Fruit fly (Drosophila melanogaster) whole organism, embryonic: Measurements from ENCODE around the gene CG7227.

Experiments used
- Blimp-1 ChIP-seq: fragments of 200-800 bp; sonication (Bioruptor generic); optimal IDR thresholded peaks from 3 replicates; lab custom pipeline; 2018; ENCODE audit warnings: missing biosample characterization, missing genetic modification characterization, mild to moderate bottlenecking, moderate library complexity, missing genetic modification reagents
- Bteb2 ChIP-seq: fragments of 200-800 bp; sonication (Bioruptor generic); optimal IDR thresholded peaks from 2 replicates; lab custom pipeline; 2016; ENCODE audit warnings: missing biosample characterization, missing genetic modification characterization
- CG10209 ChIP-seq: fragments of 200-800 bp; sonication (Bioruptor generic); optimal IDR thresholded peaks from 3 replicates; lab custom pipeline; 2017; ENCODE audit warnings: missing biosample characterization, mild to moderate bottlenecking, missing genetic modification characterization, missing genetic modification reagents
- CG11456 ChIP-seq: fragments of 200-800 bp; sonication (Bioruptor generic); IDR thresholded peaks from 3 replicates; pipeline ENCODE4 v1.3.6; 2022; ENCODE audit warnings: missing biosample characterization, missing genetic modification characterization
- CG12236 ChIP-seq: fragments of 200-800 bp; sonication (Bioruptor generic); optimal IDR thresholded peaks from 2 replicates; lab custom pipeline; 2016; ENCODE audit warnings: missing biosample characterization, missing genetic modification characterization
- CG13287 ChIP-seq: fragments of 200-800 bp; sonication (Bioruptor generic); IDR thresholded peaks from 2 replicates; pipeline ENCODE4 v1.3.6; 2022; ENCODE audit warnings: missing biosample characterization, missing genetic modification characterization; ENCODE audit not compliant: partially characterized antibody
- CG14667 ChIP-seq: fragments of 200-800 bp; sonication (Bioruptor generic); IDR thresholded peaks from 2 replicates; pipeline ENCODE4 v1.3.6; 2022; ENCODE audit warnings: missing biosample characterization, missing genetic modification characterization
- CG15514 ChIP-seq: fragments of 200-800 bp; sonication (Bioruptor generic); optimal IDR thresholded peaks from 3 replicates; lab custom pipeline; 2017; ENCODE audit warnings: missing biosample characterization, missing genetic modification characterization, mild to moderate bottlenecking, moderate library complexity, missing genetic modification reagents
- CG2116 ChIP-seq: fragments of 200-800 bp; sonication (Bioruptor generic); optimal IDR thresholded peaks from 3 replicates; lab custom pipeline; 2018; ENCODE audit warnings: missing biosample characterization, mild to moderate bottlenecking, missing genetic modification characterization
- CG2120 ChIP-seq: fragments of 200-800 bp; sonication (Bioruptor generic); optimal IDR thresholded peaks from 3 replicates; lab custom pipeline; 2016; ENCODE audit warnings: missing biosample characterization, missing genetic modification characterization
- CG2712 ChIP-seq: fragments of 200-800 bp; optimal IDR thresholded peaks from 3 replicates; lab custom pipeline; 2019; ENCODE audit warnings: missing biosample characterization, mild to moderate bottlenecking, missing genetic modification characterization, moderate library complexity
- CG3847 ChIP-seq: fragments of 200-800 bp; sonication (Bioruptor generic); IDR thresholded peaks from 2 replicates; pipeline ENCODE4 v1.3.6; 2022; ENCODE audit warnings: missing biosample characterization, missing genetic modification characterization
- CG4730 ChIP-seq: fragments of 200-800 bp; sonication (Bioruptor generic); IDR thresholded peaks from 2 replicates; pipeline ENCODE4 v1.3.6; 2022; ENCODE audit warnings: missing biosample characterization, missing genetic modification characterization
- CG7745 ChIP-seq: fragments of 200-800 bp; sonication (Bioruptor generic); optimal IDR thresholded peaks from 2 replicates; lab custom pipeline; 2018; ENCODE audit warnings: missing biosample characterization, mild to moderate bottlenecking, missing genetic modification characterization, moderate library complexity
- CG9932 ChIP-seq: fragments of 200-800 bp; sonication (Bioruptor generic); IDR thresholded peaks from 2 replicates; pipeline ENCODE4 v1.3.6; 2022; ENCODE audit warnings: missing biosample characterization, missing genetic modification characterization
- D19A ChIP-seq: fragments of 200-800 bp; optimal IDR thresholded peaks from 3 replicates; lab custom pipeline; 2019; ENCODE audit warnings: missing biosample characterization, mild to moderate bottlenecking, missing genetic modification characterization, moderate library complexity
- Dref ChIP-seq: fragments of 200-800 bp; sonication (Bioruptor generic); IDR thresholded peaks from 2 replicates; pipeline ENCODE4 v1.3.6; 2022; ENCODE audit warnings: missing biosample characterization, missing genetic modification characterization
- E2f1 ChIP-seq: fragments of 200-800 bp; sonication (Bioruptor generic); IDR thresholded peaks from 2 replicates; pipeline ENCODE4 v1.3.6; 2022; ENCODE audit warnings: missing biosample characterization, missing genetic modification characterization
- Hr39 ChIP-seq: fragments of >200 bp; optimal IDR thresholded peaks from 2 replicates; lab custom pipeline; 2017
- Max ChIP-seq: fragments of 200-800 bp; sonication (Bioruptor generic); optimal IDR thresholded peaks from 2 replicates; lab custom pipeline; 2016; ENCODE audit warnings: missing biosample characterization, mild to moderate bottlenecking, missing genetic modification characterization
- Neu2 ChIP-seq: fragments of 200-800 bp; sonication (Bioruptor generic); optimal IDR thresholded peaks from 3 replicates; lab custom pipeline; 2016; ENCODE audit warnings: missing biosample characterization, missing genetic modification characterization, borderline replicate concordance
- Nf-YC ChIP-seq: fragments of 200-800 bp; optimal IDR thresholded peaks from 3 replicates; lab custom pipeline; 2019; ENCODE audit warnings: missing biosample characterization, mild to moderate bottlenecking, missing genetic modification characterization, moderate library complexity
- NfI ChIP-seq: fragments of 200-800 bp; sonication (Bioruptor generic); optimal IDR thresholded peaks from 3 replicates; lab custom pipeline; 2018; ENCODE audit warnings: missing biosample characterization, mild to moderate bottlenecking, missing genetic modification characterization, moderate library complexity
- Opbp ChIP-seq: fragments of 200-800 bp; sonication (Bioruptor generic); IDR thresholded peaks from 3 replicates; pipeline ENCODE4 v1.3.6; 2022; ENCODE audit warnings: missing biosample characterization, missing genetic modification characterization; ENCODE audit not compliant: partially characterized antibody
- Scr ChIP-seq: fragments of 200-800 bp; sonication (Bioruptor generic); IDR thresholded peaks from 2 replicates; pipeline ENCODE4 v1.3.6; 2022; ENCODE audit warnings: missing biosample characterization, missing genetic modification characterization; ENCODE audit not compliant: partially characterized antibody
- az2 ChIP-seq: fragments of 200-800 bp; sonication (Bioruptor generic); optimal IDR thresholded peaks from 3 replicates; lab custom pipeline; 2016; ENCODE audit warnings: missing biosample characterization, missing genetic modification characterization
- bab2 ChIP-seq: fragments of 200-800 bp; sonication (Bioruptor generic); optimal IDR thresholded peaks from 2 replicates; lab custom pipeline; 2016; ENCODE audit warnings: missing biosample characterization, missing genetic modification characterization
- caup ChIP-seq: fragments of 200-800 bp; sonication (Bioruptor generic); optimal IDR thresholded peaks from 3 replicates; lab custom pipeline; 2017; ENCODE audit warnings: missing biosample characterization, mild to moderate bottlenecking, missing genetic modification characterization, moderate library complexity; ENCODE audit not compliant: severe bottlenecking
- chinmo ChIP-seq: fragments of 200-800 bp; sonication (Bioruptor generic); IDR thresholded peaks from 4 replicates; pipeline ENCODE4 v1.3.6; 2022; ENCODE audit warnings: missing biosample characterization, missing genetic modification characterization; ENCODE audit not compliant: partially characterized antibody
- ci ChIP-seq: fragments of 200-800 bp; sonication (Bioruptor generic); IDR thresholded peaks from 3 replicates; pipeline ENCODE4 v1.3.6; 2022; ENCODE audit warnings: missing biosample characterization, missing genetic modification characterization
- crc ChIP-seq: fragments of 200-800 bp; sonication (Bioruptor generic); optimal IDR thresholded peaks from 2 replicates; lab custom pipeline; 2016; ENCODE audit warnings: missing biosample characterization, missing genetic modification characterization
- crp ChIP-seq, 2 experiments: fragments of 200-800 bp; sonication (Bioruptor generic); optimal IDR thresholded peaks; 2 replicates in 1 of 2; 3 replicates in 1 of 2; lab custom pipeline; 2017; ENCODE audit warnings: missing biosample characterization in 2 of 2, missing genetic modification characterization in 2 of 2, mild to moderate bottlenecking in 1 of 2, moderate library complexity in 1 of 2
- dan ChIP-seq: fragments of 200-800 bp; sonication (Bioruptor generic); IDR thresholded peaks from 2 replicates; pipeline ENCODE4 v1.3.6; 2022; ENCODE audit warnings: missing biosample characterization, missing genetic modification characterization
- ems ChIP-seq: fragments of 200-800 bp; sonication (Bioruptor generic); optimal IDR thresholded peaks from 3 replicates; lab custom pipeline; 2016; ENCODE audit warnings: missing biosample characterization, missing genetic modification characterization
- esg ChIP-seq: fragments of 200-800 bp; sonication (Bioruptor generic); conservative IDR thresholded peaks from 2 replicates; pipeline ENCODE4 v1.3.6; 2022; ENCODE audit warnings: missing biosample characterization, missing genetic modification characterization
- exex ChIP-seq: fragments of 200-800 bp; sonication (Bioruptor generic); optimal IDR thresholded peaks from 4 replicates; lab custom pipeline; 2018; ENCODE audit warnings: missing biosample characterization, mild to moderate bottlenecking, missing genetic modification characterization, moderate library complexity
- fd3F ChIP-seq: fragments of 200-800 bp; sonication (Bioruptor generic); optimal IDR thresholded peaks from 2 replicates; lab custom pipeline; 2018; ENCODE audit warnings: missing biosample characterization, mild to moderate bottlenecking, missing genetic modification characterization, moderate library complexity
- gro ChIP-seq: fragments of 200-800 bp; sonication (Bioruptor generic); optimal IDR thresholded peaks from 2 replicates; lab custom pipeline; 2016; ENCODE audit warnings: missing biosample characterization, missing genetic modification characterization
- jing ChIP-seq: fragments of 200-800 bp; sonication (Bioruptor generic); optimal IDR thresholded peaks from 2 replicates; lab custom pipeline; 2018; ENCODE audit warnings: missing biosample characterization, mild to moderate bottlenecking, missing genetic modification characterization
- klu ChIP-seq: fragments of 200-800 bp; sonication (Bioruptor generic); IDR thresholded peaks from 2 replicates; pipeline ENCODE4 v1.3.6; 2022; ENCODE audit warnings: missing biosample characterization, missing genetic modification characterization
- lbe ChIP-seq: fragments of 200-800 bp; sonication (Bioruptor generic); optimal IDR thresholded peaks from 2 replicates; lab custom pipeline; 2016; ENCODE audit warnings: missing biosample characterization, mild to moderate bottlenecking, missing genetic modification characterization
- nom ChIP-seq: fragments of 200-800 bp; sonication (Bioruptor generic); optimal IDR thresholded peaks from 2 replicates; lab custom pipeline; 2017; ENCODE audit warnings: missing biosample characterization, missing genetic modification characterization, mild to moderate bottlenecking, moderate library complexity, missing genetic modification reagents
- ranshi ChIP-seq: fragments of 200-800 bp; sonication (Bioruptor generic); IDR thresholded peaks from 2 replicates; pipeline ENCODE4 v1.3.6; 2022; ENCODE audit warnings: missing biosample characterization, missing genetic modification characterization
- schlank ChIP-seq: fragments of 200-800 bp; sonication (Bioruptor generic); optimal IDR thresholded peaks from 2 replicates; lab custom pipeline; 2018; ENCODE audit warnings: missing biosample characterization, mild to moderate bottlenecking, missing genetic modification characterization
- sqz ChIP-seq: fragments of 200-800 bp; sonication (Bioruptor generic); optimal IDR thresholded peaks from 3 replicates; lab custom pipeline; 2018; ENCODE audit warnings: missing biosample characterization, mild to moderate bottlenecking, missing genetic modification characterization
- tna ChIP-seq: fragments of 200-800 bp; sonication (Bioruptor generic); IDR thresholded peaks from 2 replicates; pipeline ENCODE4 v1.3.6; 2022; ENCODE audit warnings: missing biosample characterization, missing genetic modification characterization; ENCODE audit not compliant: partially characterized antibody
- unc-4 ChIP-seq: fragments of 200-800 bp; sonication (Bioruptor generic); IDR thresholded peaks from 2 replicates; pipeline ENCODE4 v1.3.6; 2022; ENCODE audit warnings: missing biosample characterization, missing genetic modification characterization; ENCODE audit not compliant: partially characterized antibody
- wek ChIP-seq: fragments of 200-800 bp; sonication (Bioruptor generic); optimal IDR thresholded peaks from 3 replicates; lab custom pipeline; 2018; ENCODE audit warnings: missing biosample characterization, mild to moderate bottlenecking, missing genetic modification characterization, moderate library complexity
- wor ChIP-seq: fragments of 200-800 bp; sonication (Bioruptor generic); IDR thresholded peaks from 2 replicates; pipeline ENCODE4 v1.3.6; 2022; ENCODE audit warnings: missing biosample characterization, missing genetic modification characterization

Gene CG7227

dm6 chr2L:7984889-7985514 is 12.9 kb downstream of the CG7227 start (continued):
- TF ChIP-seq CG3847 (no peak), D19A (tag; lab: Kevin White, UChicago) (peak; percentile 97), Hr39 (lab: Kevin White, UChicago) (no peak), Neu2 (GFP tag; lab: Kevin White, UChicago) (peak; percentile 41), fd3F (no peak), CG9932 (GFP tag; lab: Robert Waterston, UW) (no peak), exex (peak; percentile 67), Dref (GFP tag; lab: Robert Waterston, UW) (no peak), E2f1 (GFP tag; lab: Robert Waterston, UW) (no peak), wor (GFP tag; lab: Robert Waterston, UW) (no peak), unc-4 (GFP tag; lab: Robert Waterston, UW) (no peak), NfI (GFP tag; lab: Kevin White, UChicago) (no peak), esg (GFP tag; lab: Robert Waterston, UW) (no peak), Opbp (GFP tag; lab: Robert Waterston, UW) (no peak), Nf-YC (tag; lab: Kevin White, UChicago) (no peak), tna (GFP tag; lab: Robert Waterston, UW) (peak; percentile 68; the same call in 1 of the 2 replicates), CG14667 (no peak), lbe (no peak), chinmo (peak; percentile 63; the same call in 2 of the 4 replicates), crc (no peak), klu (GFP tag; lab: Robert Waterston, UW) (no peak), sqz (GFP tag; lab: Kevin White, UChicago) (peak; percentile 5), ems (GFP tag; lab: Kevin White, UChicago) (no peak), CG4730 (GFP tag; lab: Robert Waterston, UW) (no peak), jing (no peak), gro (no peak), CG15514 (GFP tag; lab: Kevin White, UChicago) (no peak), CG2120 (GFP tag; lab: Kevin White, UChicago) (peak; percentile 11), CG13287 (GFP tag; lab: Robert Waterston, UW) (peak; percentile 33; the same call in 1 of the 2 replicates), CG2116 (GFP tag; lab: Kevin White, UChicago) (no peak), az2 (GFP tag; lab: Kevin White, UChicago) (peak; percentile 19), nom (GFP tag; lab: Kevin White, UChicago) (peak; percentile 10), ci (GFP tag; lab: Robert Waterston, UW) (0 out of 3 replicates have a peak, but pooled peaks have one; percentile 38), crp (GFP tag; optimal IDR thresholded peaks at IDR 0.05; lab: Kevin White, UChicago) (peak in 1 of 2 experiments; percentile 10), CG12236 (GFP tag; lab: Kevin White, UChicago) (no peak), wek (GFP tag; lab: Kevin White, UChicago) (no peak), schlank (tag; lab: Kevin White, UChicago) (no peak), CG10209 (GFP tag; lab: Kevin White, UChicago) (no peak), Max (peak; percentile 5), CG7745 (tag; lab: Kevin White, UChicago) (no peak), bab2 (GFP tag; lab: Kevin White, UChicago) (peak; percentile 50), CG11456 (no peak), CG2712 (tag; lab: Kevin White, UChicago) (peak; percentile 22), Scr (GFP tag; lab: Robert Waterston, UW) (peak; percentile 53), dan (GFP tag; lab: Robert Waterston, UW) (no peak), caup (GFP tag; lab: Kevin White, UChicago) (no peak), ranshi (0 out of 2 replicates have a peak, but pooled peaks have one; percentile 12), Blimp-1 (GFP tag; lab: Kevin White, UChicago) (peak; percentile 17), Bteb2 (GFP tag; lab: Kevin White, UChicago) (peak; percentile 9)
